Worm (Caenorhabditis elegans): ENCODE results near the gene ash-2.

ce11 chrII:11962083-11962482, 17.6 kb upstream of the ash-2 start, which contains the start of the genes W03C9.1 and W03C9.2:
- TF ChIP-seq him-1 (tag; optimal IDR thresholded peaks at IDR 0.05) (no peak), W03F9.2 (tag; optimal IDR thresholded peaks at IDR 0.05) (no peak), dao-5 (tag; optimal IDR thresholded peaks at IDR 0.05) (no peak)
